Fruit fly (Drosophila melanogaster) whole organism, embryonic: ENCODE data around the gene CG43448.

Experiments used
- Antp ChIP-seq: fragments of 200-800 bp; sonication (Bioruptor generic); optimal IDR thresholded peaks from 3 replicates; lab custom pipeline; 2016; ENCODE audit warnings: missing biosample characterization, missing genetic modification characterization
- Atf3 ChIP-seq: fragments of 200-800 bp; sonication (Bioruptor generic); optimal IDR thresholded peaks from 3 replicates; lab custom pipeline; 2016; ENCODE audit warnings: missing biosample characterization, missing genetic modification characterization
- Blimp-1 ChIP-seq: fragments of 200-800 bp; sonication (Bioruptor generic); optimal IDR thresholded peaks from 3 replicates; lab custom pipeline; 2018; ENCODE audit warnings: missing biosample characterization, missing genetic modification characterization, mild to moderate bottlenecking, moderate library complexity, missing genetic modification reagents
- CG1024 ChIP-seq: fragments of 200-800 bp; sonication (Bioruptor generic); IDR thresholded peaks from 2 replicates; pipeline ENCODE4 v1.3.6; 2022; ENCODE audit warnings: missing biosample characterization, missing genetic modification characterization
- CG11398 ChIP-seq: fragments of 200-800 bp; sonication (Bioruptor generic); optimal IDR thresholded peaks from 2 replicates; lab custom pipeline; 2016; ENCODE audit warnings: missing biosample characterization, missing genetic modification characterization
- CG11723 ChIP-seq: fragments of 200-800 bp; sonication (Bioruptor generic); optimal IDR thresholded peaks from 2 replicates; lab custom pipeline; 2017; ENCODE audit warnings: missing biosample characterization, mild to moderate bottlenecking, missing genetic modification characterization
- CG12659 ChIP-seq: fragments of 200-800 bp; sonication (Bioruptor generic); optimal IDR thresholded peaks from 3 replicates; lab custom pipeline; 2017; ENCODE audit warnings: mild to moderate bottlenecking, missing biosample characterization, missing genetic modification reagents, missing genetic modification characterization
- CG15011 ChIP-seq: fragments of 200-800 bp; sonication (Bioruptor generic); optimal IDR thresholded peaks from 3 replicates; lab custom pipeline; 2018; ENCODE audit warnings: missing biosample characterization, mild to moderate bottlenecking, missing genetic modification characterization
- CG15073 ChIP-seq: fragments of 200-800 bp; sonication (Bioruptor generic); optimal IDR thresholded peaks from 2 replicates; lab custom pipeline; 2016; ENCODE audit warnings: missing biosample characterization, missing genetic modification characterization
- CG15696 ChIP-seq: fragments of 200-800 bp; sonication (Bioruptor generic); optimal IDR thresholded peaks from 2 replicates; lab custom pipeline; 2019; ENCODE audit warnings: missing biosample characterization, mild to moderate bottlenecking, missing genetic modification characterization, moderate library complexity
- CG16813 ChIP-seq: fragments of 200-800 bp; sonication (Bioruptor generic); IDR thresholded peaks from 3 replicates; pipeline ENCODE4 v1.3.6; 2022; ENCODE audit warnings: missing biosample characterization, missing genetic modification characterization; ENCODE audit not compliant: partially characterized antibody
- CG18262 ChIP-seq: fragments of 200-800 bp; optimal IDR thresholded peaks from 3 replicates; lab custom pipeline; 2019; ENCODE audit warnings: missing biosample characterization, mild to moderate bottlenecking, missing genetic modification characterization, moderate library complexity
- CG18476 ChIP-seq: fragments of 200-800 bp; sonication (Bioruptor generic); optimal IDR thresholded peaks from 2 replicates; lab custom pipeline; 2016; ENCODE audit warnings: missing biosample characterization, mild to moderate bottlenecking, missing genetic modification characterization
- CG18599 ChIP-seq: fragments of 200-800 bp; sonication (Bioruptor generic); optimal IDR thresholded peaks from 3 replicates; lab custom pipeline; 2017; ENCODE audit warnings: missing biosample characterization, missing genetic modification characterization, mild to moderate bottlenecking, moderate library complexity, missing genetic modification reagents
- CG4328 ChIP-seq: fragments of 200-800 bp; sonication (Bioruptor generic); optimal IDR thresholded peaks from 3 replicates; lab custom pipeline; 2017; ENCODE audit warnings: missing biosample characterization, missing genetic modification reagents, missing genetic modification characterization
- CG6254 ChIP-seq: fragments of 200-800 bp; sonication (Bioruptor generic); optimal IDR thresholded peaks from 3 replicates; lab custom pipeline; 2017; ENCODE audit warnings: mild to moderate bottlenecking, missing biosample characterization, missing genetic modification reagents, missing genetic modification characterization
- CG6765 ChIP-seq: fragments of 200-800 bp; sonication (Bioruptor generic); optimal IDR thresholded peaks from 3 replicates; lab custom pipeline; 2017; ENCODE audit warnings: missing biosample characterization, mild to moderate bottlenecking, missing genetic modification characterization
- CG8281 ChIP-seq: fragments of 200-800 bp; sonication (Bioruptor generic); optimal IDR thresholded peaks from 2 replicates; lab custom pipeline; 2018; ENCODE audit warnings: missing biosample characterization, mild to moderate bottlenecking, missing genetic modification characterization, moderate library complexity
- CoRest ChIP-seq: fragments of 200-800 bp; sonication (Bioruptor generic); optimal IDR thresholded peaks from 3 replicates; lab custom pipeline; 2018; ENCODE audit warnings: missing biosample characterization, mild to moderate bottlenecking, missing genetic modification characterization, moderate library complexity
- D ChIP-seq, 2 experiments: fragments of 200-800 bp in 1 of 2; fragments of >200 bp in 1 of 2; sonication (Bioruptor generic) in 1 of 2; optimal IDR thresholded peaks; 2 replicates in 1 of 2; 3 replicates in 1 of 2; lab custom pipeline; 2017; ENCODE audit warnings: mild to moderate bottlenecking in 1 of 2, missing biosample characterization in 1 of 2, missing genetic modification characterization in 1 of 2, missing genetic modification reagents in 1 of 2
- D19B ChIP-seq: fragments of 200-800 bp; sonication (Bioruptor generic); optimal IDR thresholded peaks from 2 replicates; lab custom pipeline; 2017; ENCODE audit warnings: missing biosample characterization, mild to moderate bottlenecking, missing genetic modification characterization
- Dip2 ChIP-seq: fragments of 200-800 bp; sonication (Bioruptor generic); IDR thresholded peaks from 2 replicates; pipeline ENCODE4 v1.3.6; 2022; ENCODE audit warnings: missing biosample characterization, missing genetic modification characterization
- Ets65A ChIP-seq: fragments of 200-800 bp; sonication (Bioruptor generic); peaks from one replicate; lab custom pipeline; 2016; ENCODE audit warnings: missing biosample characterization, missing genetic modification characterization
- Gug ChIP-seq: fragments of 200-800 bp; sonication (Bioruptor generic); IDR thresholded peaks from 4 replicates; pipeline ENCODE4 v1.3.6; 2022; ENCODE audit warnings: missing biosample characterization, missing genetic modification characterization
- Mrtf ChIP-seq: fragments of 200-800 bp; sonication (Bioruptor generic); IDR thresholded peaks from 3 replicates; pipeline ENCODE4 v1.3.6; 2022; ENCODE audit warnings: missing biosample characterization, missing genetic modification characterization
- Neu2 ChIP-seq: fragments of 200-800 bp; sonication (Bioruptor generic); optimal IDR thresholded peaks from 3 replicates; lab custom pipeline; 2016; ENCODE audit warnings: missing biosample characterization, missing genetic modification characterization, borderline replicate concordance
- Sox102F ChIP-seq: fragments of 200-800 bp; sonication (Bioruptor generic); optimal IDR thresholded peaks from 2 replicates; lab custom pipeline; 2018; ENCODE audit warnings: missing biosample characterization, mild to moderate bottlenecking, missing genetic modification characterization, moderate library complexity
- Tbp ChIP-seq: fragments of >200 bp; optimal IDR thresholded peaks from 2 replicates; lab custom pipeline; 2018; ENCODE audit warnings: missing biosample characterization, missing genetic modification characterization
- Usf ChIP-seq: fragments of 200-800 bp; sonication (Bioruptor generic); optimal IDR thresholded peaks from 2 replicates; lab custom pipeline; 2017; ENCODE audit warnings: missing genotype, missing biosample characterization, missing genetic modification characterization
- amos ChIP-seq: fragments of 200-800 bp; sonication (Bioruptor generic); IDR thresholded peaks from 2 replicates; pipeline ENCODE4 v1.3.6; 2022; ENCODE audit warnings: missing biosample characterization, missing genetic modification characterization; ENCODE audit not compliant: partially characterized antibody
- br ChIP-seq: fragments of >200 bp; optimal IDR thresholded peaks from 2 replicates; lab custom pipeline; 2017
- cato ChIP-seq: fragments of 200-800 bp; sonication (Bioruptor generic); optimal IDR thresholded peaks from 2 replicates; lab custom pipeline; 2016; ENCODE audit warnings: missing biosample characterization, missing genetic modification characterization, borderline replicate concordance
- crol ChIP-seq: fragments of 200-800 bp; sonication (Bioruptor generic); IDR thresholded peaks from 2 replicates; pipeline ENCODE4 v1.3.6; 2022; ENCODE audit warnings: missing biosample characterization, missing genetic modification characterization
- fd96Cb ChIP-seq: fragments of 200-800 bp; sonication (Bioruptor generic); optimal IDR thresholded peaks from 2 replicates; lab custom pipeline; 2018; ENCODE audit warnings: missing biosample characterization, mild to moderate bottlenecking, missing genetic modification characterization, moderate library complexity
- gce ChIP-seq: fragments of 200-800 bp; sonication (Bioruptor generic); IDR thresholded peaks from 3 replicates; pipeline ENCODE4 v1.3.6; 2022; ENCODE audit warnings: missing biosample characterization, missing genetic modification characterization
- lola ChIP-seq, 3 experiments: fragments of >200 bp in 2 of 3; fragments of 200-800 bp in 1 of 3; sonication (Bioruptor generic) in 1 of 3; optimal IDR thresholded peaks; 2 replicates each; lab custom pipeline; 2017 to 2019; ENCODE audit warnings: missing biosample characterization in 3 of 3, missing genetic modification characterization in 3 of 3, mild to moderate bottlenecking in 1 of 3, moderate library complexity in 1 of 3
- lov ChIP-seq, 2 experiments: fragments of 200-800 bp in 1 of 2; fragments of >200 bp in 1 of 2; sonication (Bioruptor generic) in 1 of 2; IDR thresholded peaks in 1 of 2; optimal IDR thresholded peaks in 1 of 2; 2 replicates in 1 of 2; 3 replicates in 1 of 2; pipeline versions ENCODE4 v1.3.6 to Lab custom; 2017 to 2022; ENCODE audit warnings: missing biosample characterization in 1 of 2, missing genetic modification characterization in 1 of 2
- nom ChIP-seq: fragments of 200-800 bp; sonication (Bioruptor generic); optimal IDR thresholded peaks from 2 replicates; lab custom pipeline; 2017; ENCODE audit warnings: missing biosample characterization, missing genetic modification characterization, mild to moderate bottlenecking, moderate library complexity, missing genetic modification reagents
- ranshi ChIP-seq: fragments of 200-800 bp; sonication (Bioruptor generic); IDR thresholded peaks from 2 replicates; pipeline ENCODE4 v1.3.6; 2022; ENCODE audit warnings: missing biosample characterization, missing genetic modification characterization
- ro ChIP-seq: fragments of 200-800 bp; sonication (Bioruptor generic); IDR thresholded peaks from 2 replicates; pipeline ENCODE4 v1.3.6; 2022; ENCODE audit warnings: missing biosample characterization, missing genetic modification characterization
- scrt ChIP-seq: fragments of 200-800 bp; sonication (Bioruptor generic); optimal IDR thresholded peaks from 2 replicates; lab custom pipeline; 2018; ENCODE audit warnings: missing biosample characterization, mild to moderate bottlenecking, missing genetic modification characterization, moderate library complexity
- seq ChIP-seq: fragments of 200-800 bp; sonication (Bioruptor generic); IDR thresholded peaks from 2 replicates; pipeline ENCODE4 v1.3.6; 2022; ENCODE audit warnings: missing biosample characterization, missing genetic modification characterization
- ssp ChIP-seq: fragments of 200-800 bp; sonication (Bioruptor generic); IDR thresholded peaks from 2 replicates; pipeline ENCODE4 v1.3.6; 2022; ENCODE audit warnings: missing biosample characterization, missing genetic modification characterization
- stc ChIP-seq: fragments of 200-800 bp; sonication (Bioruptor generic); IDR thresholded peaks from 2 replicates; pipeline ENCODE4 v1.3.6; 2022; ENCODE audit warnings: missing biosample characterization, missing genetic modification characterization
- unpg ChIP-seq: fragments of 200-800 bp; sonication (Bioruptor generic); optimal IDR thresholded peaks from 3 replicates; lab custom pipeline; 2018; ENCODE audit warnings: missing biosample characterization, mild to moderate bottlenecking, missing genetic modification characterization, moderate library complexity
- usp ChIP-seq: fragments of >200 bp; optimal IDR thresholded peaks from 2 replicates; lab custom pipeline; 2017; ENCODE audit warnings: missing biosample characterization, missing genetic modification characterization
- wek ChIP-seq: fragments of 200-800 bp; sonication (Bioruptor generic); optimal IDR thresholded peaks from 3 replicates; lab custom pipeline; 2018; ENCODE audit warnings: missing biosample characterization, mild to moderate bottlenecking, missing genetic modification characterization, moderate library complexity
- yki ChIP-seq: fragments of >200 bp; optimal IDR thresholded peaks from 3 replicates; lab custom pipeline; 2018
- z ChIP-seq: fragments of 200-800 bp; sonication (Bioruptor generic); IDR thresholded peaks from 3 replicates; pipeline ENCODE4 v1.3.6; 2022; ENCODE audit warnings: missing biosample characterization, missing genetic modification characterization
- zfh1 ChIP-seq: fragments of 200-800 bp; sonication (Bioruptor generic); IDR thresholded peaks from 3 replicates; pipeline ENCODE4 v1.3.6; 2022; ENCODE audit warnings: missing biosample characterization, missing genetic modification characterization

CG43448 gene

DNA sequence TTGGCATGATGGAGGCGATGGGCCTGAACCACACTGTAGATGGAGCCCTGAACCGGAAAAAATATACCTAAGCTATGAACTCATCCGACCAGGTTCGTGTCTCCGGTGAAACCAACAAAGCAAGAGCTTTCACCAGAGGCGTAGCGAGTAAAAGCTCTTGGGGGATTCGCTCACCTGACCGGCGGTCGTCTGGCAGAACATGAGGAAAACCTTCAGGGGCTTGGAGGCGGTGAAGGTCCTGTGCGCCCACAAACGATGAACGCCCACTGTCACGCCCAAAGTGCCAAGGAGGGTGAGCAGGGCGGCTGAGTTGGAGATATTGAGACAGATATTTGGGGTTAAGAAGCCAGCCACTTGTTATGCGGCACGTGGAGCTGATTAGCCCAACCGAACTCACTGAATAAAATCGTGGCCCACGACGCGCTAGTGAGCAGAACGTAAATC, 41.9 kb downstream of the CG43448 start (continued):
- TF ChIP-seq CG6765 (no peak), gce (0 out of 3 replicates have a peak, but pooled peaks have one; percentile 46), CG11398 (GFP tag; lab: Kevin White, UChicago) (peak; percentile 16), scrt (peak; percentile 36), Ets65A (GFP tag; lab: Kevin White, UChicago) (no peak), yki (no peak), Mrtf (GFP tag; lab: Robert Waterston, UW) (0 out of 3 replicates have a peak, but pooled peaks have one; percentile 58), Antp (GFP tag; lab: Kevin White, UChicago) (peak; percentile 47), CG18599 (GFP tag; lab: Kevin White, UChicago) (peak; percentile 73), CG18476 (GFP tag; lab: Kevin White, UChicago) (no peak), CG6254 (GFP tag; lab: Kevin White, UChicago) (no peak), CG11723 (no peak), wek (GFP tag; lab: Kevin White, UChicago) (no peak), fd96Cb (tag; lab: Kevin White, UChicago) (no peak), lov (optimal IDR thresholded peaks at IDR 0.05; lab: Kevin White, UChicago) (no peak), lov (GFP tag; IDR thresholded peaks at IDR 0.05; lab: Robert Waterston, UW) (peak; percentile 47; the same call in 1 of the 3 replicates), usp (no peak), D (optimal IDR thresholded peaks at IDR 0.05; lab: Kevin White, UChicago) (no peak), D (GFP tag; optimal IDR thresholded peaks at IDR 0.05; lab: Kevin White, UChicago) (no peak), z (no peak), Atf3 (GFP tag; lab: Kevin White, UChicago) (peak; percentile 6), unpg (GFP tag; lab: Kevin White, UChicago) (no peak), br (no peak), CG8281 (tag; lab: Kevin White, UChicago) (no peak), CG16813 (GFP tag; lab: Robert Waterston, UW) (no peak), Gug (GFP tag; lab: Robert Waterston, UW) (peak; percentile 59; the same call in 2 of the 4 replicates), CG15073 (no peak), amos (no peak; the same call in 1 of the 2 replicates), Dip2 (GFP tag; lab: Robert Waterston, UW) (no peak), ssp (no peak), ranshi (GFP tag; lab: Robert Waterston, UW) (no peak), CG4328 (no peak), CG12659 (GFP tag; lab: Kevin White, UChicago) (peak; percentile 47), CG18262 (tag; lab: Kevin White, UChicago) (peak; percentile 20), Usf (GFP tag; lab: Kevin White, UChicago) (peak; percentile 8), ro (GFP tag; lab: Robert Waterston, UW) (no peak), Neu2 (GFP tag; lab: Kevin White, UChicago) (no peak), CG15696 (tag; lab: Kevin White, UChicago) (no peak), cato (GFP tag; lab: Kevin White, UChicago) (no peak), lola (GFP tag; optimal IDR thresholded peaks at IDR 0.05; lab: Kevin White, UChicago) (no peak), nom (GFP tag; lab: Kevin White, UChicago) (no peak), Blimp-1 (GFP tag; lab: Kevin White, UChicago) (peak; percentile 29), CG15011 (GFP tag; lab: Kevin White, UChicago) (no peak), crol (no peak), seq (GFP tag; lab: Robert Waterston, UW) (peak; percentile 45; the same call in 1 of the 2 replicates), Sox102F (GFP tag; lab: Kevin White, UChicago) (no peak), CoRest (tag; lab: Kevin White, UChicago) (peak; percentile 32), Tbp (GFP tag; lab: Kevin White, UChicago) (no peak), stc (GFP tag; lab: Robert Waterston, UW) (peak; percentile 39), zfh1 (peak; percentile 49; the same call in 1 of the 3 replicates), D19B (GFP tag; lab: Kevin White, UChicago) (no peak), CG1024 (GFP tag; lab: Robert Waterston, UW) (no peak)
